Fruit fly (Drosophila melanogaster): ENCODE results near the gene CG11360.

DNA sequence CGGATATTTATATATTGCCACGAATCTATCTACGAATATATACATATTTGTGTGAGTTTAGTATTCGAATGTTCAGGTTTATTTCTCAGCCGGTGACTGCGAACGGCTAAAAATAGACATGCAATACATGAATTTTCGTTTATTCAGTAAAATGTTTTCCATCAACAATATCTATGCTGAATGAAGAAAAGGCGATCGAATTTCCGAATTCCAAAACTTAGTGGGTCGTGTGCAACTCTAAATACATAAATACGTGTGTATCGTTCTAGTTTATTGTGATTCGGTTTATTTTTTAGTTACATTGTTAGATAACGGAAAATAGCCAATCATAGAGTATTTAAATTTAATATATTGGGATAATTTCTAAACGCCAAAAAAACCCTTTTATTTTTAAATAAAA lies 54.1 kb downstream of the CG11360 start:
- TF ChIP-seq psq (optimal IDR thresholded peaks at IDR 0.05) (no peak), CG8478 (optimal IDR thresholded peaks at IDR 0.05) (no peak), EcR (GFP tag; optimal IDR thresholded peaks at IDR 0.05) (no peak), Dll (optimal IDR thresholded peaks at IDR 0.05) (no peak), usp (GFP tag; optimal IDR thresholded peaks at IDR 0.05) (no peak)

Measured in whole organism.